Fruit fly (Drosophila melanogaster) whole organism, embryonic: ENCODE results near the gene lin-52.

Source experiments
- Abd-B ChIP-seq: fragments of 200-800 bp; sonication (Bioruptor generic); optimal IDR thresholded peaks from 2 replicates; lab custom pipeline; 2018; ENCODE audit warnings: missing biosample characterization, mild to moderate bottlenecking, missing genetic modification characterization, moderate library complexity
- Antp ChIP-seq: fragments of 200-800 bp; sonication (Bioruptor generic); optimal IDR thresholded peaks from 3 replicates; lab custom pipeline; 2016; ENCODE audit warnings: missing biosample characterization, missing genetic modification characterization
- CG10147 ChIP-seq: fragments of 200-800 bp; sonication (Bioruptor generic); optimal IDR thresholded peaks from 2 replicates; lab custom pipeline; 2019; ENCODE audit warnings: missing biosample characterization, mild to moderate bottlenecking, missing genetic modification characterization, moderate library complexity
- CG10654 ChIP-seq: fragments of 200-800 bp; sonication (Bioruptor generic); optimal IDR thresholded peaks from 2 replicates; lab custom pipeline; 2016; ENCODE audit warnings: missing biosample characterization, missing genetic modification characterization
- CG10959 ChIP-seq: fragments of 200-800 bp; sonication (Bioruptor generic); IDR thresholded peaks from 2 replicates; pipeline ENCODE4 v1.3.6; 2022; ENCODE audit warnings: missing biosample characterization, missing genetic modification characterization
- CG12236 ChIP-seq: fragments of 200-800 bp; sonication (Bioruptor generic); optimal IDR thresholded peaks from 2 replicates; lab custom pipeline; 2016; ENCODE audit warnings: missing biosample characterization, missing genetic modification characterization
- CG12659 ChIP-seq: fragments of 200-800 bp; sonication (Bioruptor generic); optimal IDR thresholded peaks from 3 replicates; lab custom pipeline; 2017; ENCODE audit warnings: mild to moderate bottlenecking, missing biosample characterization, missing genetic modification reagents, missing genetic modification characterization
- CG12769 ChIP-seq: fragments of 200-800 bp; sonication (Bioruptor generic); optimal IDR thresholded peaks from 2 replicates; lab custom pipeline; 2019; ENCODE audit warnings: missing biosample characterization, mild to moderate bottlenecking, missing genetic modification characterization, moderate library complexity
- CG13624 ChIP-seq: fragments of 200-800 bp; sonication (Bioruptor generic); optimal IDR thresholded peaks from 2 replicates; lab custom pipeline; 2016; ENCODE audit warnings: missing biosample characterization, missing genetic modification characterization
- CG1602 ChIP-seq: fragments of 200-800 bp; sonication (Bioruptor generic); optimal IDR thresholded peaks from 3 replicates; lab custom pipeline; 2016; ENCODE audit warnings: missing biosample characterization, missing genetic modification characterization
- CG1603 ChIP-seq: fragments of 200-800 bp; sonication (Bioruptor generic); optimal IDR thresholded peaks from 2 replicates; lab custom pipeline; 2019; ENCODE audit warnings: missing biosample characterization, mild to moderate bottlenecking, missing genetic modification characterization, moderate library complexity
- CG17186 ChIP-seq: fragments of 200-800 bp; sonication (Bioruptor generic); optimal IDR thresholded peaks from 3 replicates; lab custom pipeline; 2017; ENCODE audit warnings: missing biosample characterization, missing genetic modification reagents, missing genetic modification characterization
- CG17568 ChIP-seq: fragments of 200-800 bp; sonication (Bioruptor generic); optimal IDR thresholded peaks from 2 replicates; lab custom pipeline; 2018; ENCODE audit warnings: missing biosample characterization, mild to moderate bottlenecking, missing genetic modification characterization, moderate library complexity
- CG18599 ChIP-seq: fragments of 200-800 bp; sonication (Bioruptor generic); optimal IDR thresholded peaks from 3 replicates; lab custom pipeline; 2017; ENCODE audit warnings: missing biosample characterization, missing genetic modification characterization, mild to moderate bottlenecking, moderate library complexity, missing genetic modification reagents
- CG2889 ChIP-seq: fragments of 200-800 bp; sonication (Bioruptor generic); IDR thresholded peaks from 3 replicates; pipeline ENCODE4 v1.3.6; 2022; ENCODE audit warnings: missing biosample characterization, missing genetic modification characterization
- CG31388 ChIP-seq: fragments of 200-800 bp; sonication (Bioruptor generic); optimal IDR thresholded peaks from 2 replicates; lab custom pipeline; 2016; ENCODE audit warnings: missing biosample characterization, missing genetic modification characterization
- CG3847 ChIP-seq: fragments of 200-800 bp; sonication (Bioruptor generic); IDR thresholded peaks from 2 replicates; pipeline ENCODE4 v1.3.6; 2022; ENCODE audit warnings: missing biosample characterization, missing genetic modification characterization
- CG4854 ChIP-seq: fragments of 200-800 bp; sonication (Bioruptor generic); optimal IDR thresholded peaks from 2 replicates; lab custom pipeline; 2016; ENCODE audit warnings: missing biosample characterization, missing genetic modification characterization, inconsistent platforms
- CG6813 ChIP-seq: fragments of 200-800 bp; sonication (Bioruptor generic); optimal IDR thresholded peaks from 2 replicates; lab custom pipeline; 2017; ENCODE audit warnings: missing biosample characterization, missing genetic modification characterization, mild to moderate bottlenecking, moderate library complexity, missing genetic modification reagents
- CG7271 ChIP-seq: fragments of 200-800 bp; sonication (Bioruptor generic); optimal IDR thresholded peaks from 2 replicates; lab custom pipeline; 2018; ENCODE audit warnings: missing biosample characterization, mild to moderate bottlenecking, missing genetic modification characterization, moderate library complexity
- CG8388 ChIP-seq: fragments of 200-800 bp; sonication (Bioruptor generic); optimal IDR thresholded peaks from 2 replicates; lab custom pipeline; 2019; ENCODE audit warnings: missing biosample characterization, mild to moderate bottlenecking, missing genetic modification characterization, moderate library complexity
- CG9609 ChIP-seq: fragments of 200-800 bp; sonication (Bioruptor generic); optimal IDR thresholded peaks from 3 replicates; lab custom pipeline; 2016; ENCODE audit warnings: missing biosample characterization, missing genetic modification characterization
- CG9817 ChIP-seq: fragments of 200-800 bp; sonication (Bioruptor generic); optimal IDR thresholded peaks from 2 replicates; lab custom pipeline; 2018; ENCODE audit warnings: missing biosample characterization, mild to moderate bottlenecking, missing genetic modification characterization, moderate library complexity
- CG9932 ChIP-seq: fragments of 200-800 bp; sonication (Bioruptor generic); IDR thresholded peaks from 2 replicates; pipeline ENCODE4 v1.3.6; 2022; ENCODE audit warnings: missing biosample characterization, missing genetic modification characterization
- CrebB ChIP-seq: fragments of 200-800 bp; sonication (Bioruptor generic); optimal IDR thresholded peaks from 3 replicates; lab custom pipeline; 2018; ENCODE audit warnings: missing biosample characterization, mild to moderate bottlenecking, missing genetic modification characterization
- Dbx ChIP-seq: fragments of 200-800 bp; sonication (Bioruptor generic); IDR thresholded peaks from 3 replicates; pipeline ENCODE4 v1.3.6; 2022; ENCODE audit warnings: missing biosample characterization, missing genetic modification characterization
- H15 ChIP-seq: fragments of 200-800 bp; sonication (Bioruptor generic); IDR thresholded peaks from 3 replicates; pipeline ENCODE4 v1.3.6; 2022; ENCODE audit warnings: missing biosample characterization, missing genetic modification characterization
- HmgD ChIP-seq: fragments of 200-800 bp; sonication (Bioruptor generic); optimal IDR thresholded peaks from 3 replicates; lab custom pipeline; 2016; ENCODE audit warnings: missing biosample characterization, missing genetic modification characterization
- Mes4 ChIP-seq: fragments of 200-800 bp; sonication (Bioruptor generic); optimal IDR thresholded peaks from 2 replicates; lab custom pipeline; 2016; ENCODE audit warnings: missing biosample characterization, missing genetic modification characterization
- Mrtf ChIP-seq: fragments of 200-800 bp; sonication (Bioruptor generic); IDR thresholded peaks from 3 replicates; pipeline ENCODE4 v1.3.6; 2022; ENCODE audit warnings: missing biosample characterization, missing genetic modification characterization
- Sox102F ChIP-seq: fragments of 200-800 bp; sonication (Bioruptor generic); optimal IDR thresholded peaks from 2 replicates; lab custom pipeline; 2018; ENCODE audit warnings: missing biosample characterization, mild to moderate bottlenecking, missing genetic modification characterization, moderate library complexity
- Usf ChIP-seq: fragments of 200-800 bp; sonication (Bioruptor generic); optimal IDR thresholded peaks from 2 replicates; lab custom pipeline; 2017; ENCODE audit warnings: missing genotype, missing biosample characterization, missing genetic modification characterization
- Vsx1 ChIP-seq: fragments of 200-800 bp; sonication (Bioruptor generic); optimal IDR thresholded peaks from 2 replicates; lab custom pipeline; 2017; ENCODE audit warnings: missing biosample characterization, mild to moderate bottlenecking, missing genetic modification characterization, missing genetic modification reagents
- ab ChIP-seq: fragments of 200-800 bp; sonication (Bioruptor generic); optimal IDR thresholded peaks from 2 replicates; lab custom pipeline; 2016; ENCODE audit warnings: missing biosample characterization, missing genetic modification characterization
- ase ChIP-seq: fragments of 200-800 bp; sonication (Bioruptor generic); IDR thresholded peaks from 3 replicates; pipeline ENCODE4 v1.3.6; 2022; ENCODE audit warnings: missing biosample characterization, missing genetic modification characterization
- dimm ChIP-seq: fragments of 200-800 bp; sonication (Bioruptor generic); IDR thresholded peaks from 2 replicates; pipeline ENCODE4 v1.3.6; 2022; ENCODE audit warnings: missing biosample characterization, missing genetic modification characterization
- dm ChIP-seq: fragments of 200-800 bp; sonication (Bioruptor generic); optimal IDR thresholded peaks from 3 replicates; lab custom pipeline; 2016; ENCODE audit warnings: missing biosample characterization, missing genetic modification characterization
- dysf ChIP-seq: fragments of 200-800 bp; sonication (Bioruptor generic); IDR thresholded peaks from 3 replicates; pipeline ENCODE4 v1.3.6; 2022; ENCODE audit warnings: missing biosample characterization, missing genetic modification characterization
- fd96Cb ChIP-seq: fragments of 200-800 bp; sonication (Bioruptor generic); optimal IDR thresholded peaks from 2 replicates; lab custom pipeline; 2018; ENCODE audit warnings: missing biosample characterization, mild to moderate bottlenecking, missing genetic modification characterization, moderate library complexity
- gt ChIP-seq: fragments of 200-800 bp; sonication (Bioruptor generic); IDR thresholded peaks from 2 replicates; pipeline ENCODE4 v1.3.6; 2022; ENCODE audit warnings: missing biosample characterization, missing genetic modification characterization
- inv ChIP-seq: fragments of 200-800 bp; sonication (Bioruptor generic); IDR thresholded peaks from 2 replicates; pipeline ENCODE4 v1.3.6; 2022; ENCODE audit warnings: missing biosample characterization, missing genetic modification characterization; ENCODE audit not compliant: partially characterized antibody
- jigr1 ChIP-seq: fragments of 200-800 bp; sonication (Bioruptor generic); IDR thresholded peaks from 3 replicates; pipeline ENCODE4 v1.3.6; 2022; ENCODE audit warnings: missing biosample characterization, missing genetic modification characterization
- ken ChIP-seq: fragments of 200-800 bp; sonication (Bioruptor generic); IDR thresholded peaks from 3 replicates; pipeline ENCODE4 v1.3.6; 2022; ENCODE audit warnings: missing biosample characterization, missing genetic modification characterization
- luna ChIP-seq: fragments of 200-800 bp; sonication (Bioruptor generic); optimal IDR thresholded peaks from 2 replicates; lab custom pipeline; 2016; ENCODE audit warnings: missing biosample characterization, missing genetic modification characterization
- org-1 ChIP-seq: fragments of 200-800 bp; sonication (Bioruptor generic); optimal IDR thresholded peaks from 2 replicates; lab custom pipeline; 2017; ENCODE audit warnings: missing biosample characterization, missing genetic modification characterization
- repo ChIP-seq: fragments of 200-800 bp; sonication (Bioruptor generic); optimal IDR thresholded peaks from 2 replicates; lab custom pipeline; 2016; ENCODE audit warnings: missing biosample characterization, missing genetic modification characterization
- shn ChIP-seq: fragments of 200-800 bp; sonication (Bioruptor generic); optimal IDR thresholded peaks from 3 replicates; lab custom pipeline; 2016; ENCODE audit warnings: missing biosample characterization, missing genetic modification characterization
- slp2 ChIP-seq: fragments of 200-800 bp; sonication (Bioruptor generic); optimal IDR thresholded peaks from 2 replicates; lab custom pipeline; 2016; ENCODE audit warnings: missing biosample characterization, missing genetic modification characterization
- tio ChIP-seq: fragments of 200-800 bp; sonication (Bioruptor generic); optimal IDR thresholded peaks from 2 replicates; lab custom pipeline; 2017; ENCODE audit warnings: missing biosample characterization, missing genetic modification characterization, inconsistent platforms

The lin-52 gene

dm6 chrX:5735268-5735941 lies 19.4 kb downstream of the lin-52 start (continued):
- peak; percentile 73 for TF ChIP-seq CG18599
- TF ChIP-seq CG6813 = peak; percentile 58
- peak; percentile 62 for TF ChIP-seq tio (GFP tag; lab: Kevin White, UChicago)
- peak; percentile 72 for TF ChIP-seq CG3847 (GFP tag; lab: Robert Waterston, UW)
- peak; percentile 72; the same call in 2 of the 3 replicates for TF ChIP-seq CG2889 (GFP tag; lab: Robert Waterston, UW)
- TF ChIP-seq HmgD (GFP tag; lab: Kevin White, UChicago) = no peak
- peak; percentile 67 for TF ChIP-seq CrebB (tag; lab: Kevin White, UChicago)
- TF ChIP-seq Dbx = peak; percentile 63; the same call in 2 of the 3 replicates
- peak; percentile 76; the same call in 2 of the 3 replicates for TF ChIP-seq ken (GFP tag; lab: Robert Waterston, UW)
- TF ChIP-seq CG7271 (tag; lab: Kevin White, UChicago) = no peak
- TF ChIP-seq jigr1 (GFP tag; lab: Robert Waterston, UW) = peak; percentile 39; the same call in 1 of the 3 replicates
- TF ChIP-seq Vsx1 = peak; percentile 25
- TF ChIP-seq Abd-B = peak; percentile 75
- peak; percentile 43 for TF ChIP-seq Antp (GFP tag; lab: Kevin White, UChicago)
- peak; percentile 15 for TF ChIP-seq CG12236 (GFP tag; lab: Kevin White, UChicago)
- peak; percentile 68 for TF ChIP-seq CG10147 (GFP tag; lab: Kevin White, UChicago)
- peak; percentile 8 for TF ChIP-seq Mes4 (GFP tag; lab: Kevin White, UChicago)
- no peak for TF ChIP-seq CG17186 (GFP tag; lab: Kevin White, UChicago)
- TF ChIP-seq repo (GFP tag; lab: Kevin White, UChicago) = no peak
- TF ChIP-seq CG17568 (GFP tag; lab: Kevin White, UChicago) = peak; percentile 60
- peak; percentile 48 for TF ChIP-seq CG10654 (GFP tag; lab: Kevin White, UChicago)
- peak; percentile 54 for TF ChIP-seq CG4854 (GFP tag; lab: Kevin White, UChicago)
- TF ChIP-seq dysf (GFP tag; lab: Robert Waterston, UW) = peak; percentile 83
- peak; percentile 72 for TF ChIP-seq CG8388
- TF ChIP-seq CG12659 (GFP tag; lab: Kevin White, UChicago) = peak; percentile 62
- no peak for TF ChIP-seq CG31388 (GFP tag; lab: Kevin White, UChicago)
- peak; percentile 86 for TF ChIP-seq CG12769 (tag; lab: Kevin White, UChicago)
- TF ChIP-seq CG1603 (tag; lab: Kevin White, UChicago) = peak; percentile 86
- TF ChIP-seq dm (GFP tag; lab: Kevin White, UChicago) = no peak
- TF ChIP-seq ab (GFP tag; lab: Kevin White, UChicago) = no peak
- peak; percentile 49 for TF ChIP-seq CG13624 (GFP tag; lab: Kevin White, UChicago)
- peak; percentile 21 for TF ChIP-seq slp2 (GFP tag; lab: Kevin White, UChicago)
- peak; percentile 73 for TF ChIP-seq CG9932 (GFP tag; lab: Robert Waterston, UW)
- peak; percentile 74 for TF ChIP-seq org-1 (GFP tag; lab: Kevin White, UChicago)
- TF ChIP-seq luna (GFP tag; lab: Kevin White, UChicago) = no peak
- TF ChIP-seq Mrtf (GFP tag; lab: Robert Waterston, UW) = peak; percentile 71; the same call in 2 of the 3 replicates
- TF ChIP-seq Usf (GFP tag; lab: Kevin White, UChicago) = peak; percentile 63
- peak; percentile 67; the same call in 2 of the 3 replicates for TF ChIP-seq ase (GFP tag; lab: Robert Waterston, UW)
- peak; percentile 61; the same call in 2 of the 3 replicates for TF ChIP-seq H15 (GFP tag; lab: Robert Waterston, UW)
- peak; percentile 88 for TF ChIP-seq Sox102F
- 0 out of 2 replicates have a peak, but pooled peaks have one; percentile 20 for TF ChIP-seq CG10959 (GFP tag; lab: Robert Waterston, UW)
- peak; percentile 59 for TF ChIP-seq CG1602 (GFP tag; lab: Kevin White, UChicago)
- no peak for TF ChIP-seq inv
- peak; percentile 66 for TF ChIP-seq fd96Cb (tag; lab: Kevin White, UChicago)
- TF ChIP-seq CG9609 = peak; percentile 32
- TF ChIP-seq gt (GFP tag; lab: Robert Waterston, UW) = no peak
- TF ChIP-seq CG9817 (tag; lab: Kevin White, UChicago) = peak; percentile 75
- no peak for TF ChIP-seq shn (GFP tag; lab: Kevin White, UChicago)
- peak; percentile 72 for TF ChIP-seq dimm (GFP tag; lab: Robert Waterston, UW)
